Worm (Caenorhabditis elegans) whole organism, L1 larva: ENCODE results near the gene VY10G11R.1.

ENCODE experiments used
- Y116A8C.19 ChIP-seq: sonication (generic microtip); optimal IDR thresholded peaks from 2 replicates; lab custom pipeline; 2016; ENCODE audit warnings: missing compliant biosample characterization, missing genetic modification characterization, borderline replicate concordance
- alr-1 ChIP-seq: fragments of 200-800 bp; sonication (Bioruptor generic); optimal IDR thresholded peaks from 2 replicates; lab custom pipeline; 2018; ENCODE audit warnings: borderline replicate concordance, mild to moderate bottlenecking, missing genetic modification characterization, missing compliant biosample characterization
- aly-2 ChIP-seq: fragments of 150-350 bp; optimal IDR thresholded peaks from 2 replicates; lab custom pipeline; 2014; ENCODE audit warnings: missing biosample characterization, missing genetic modification characterization
- blmp-1 ChIP-seq: fragments of 150-350 bp; optimal IDR thresholded peaks from 2 replicates; lab custom pipeline; 2014; ENCODE audit warnings: missing biosample characterization, missing genetic modification characterization
- ceh-63 ChIP-seq: fragments of 200-800 bp; sonication (Bioruptor generic); optimal IDR thresholded peaks from 2 replicates; lab custom pipeline; 2018; ENCODE audit warnings: mild to moderate bottlenecking, missing genetic modification characterization, missing compliant biosample characterization
- ceh-82 ChIP-seq, 3 experiments: fragments of 150-350 bp in 1 of 3; sonication (generic microtip) in 2 of 3; optimal IDR thresholded peaks; 2 replicates each; lab custom pipeline; 2014 to 2017; ENCODE audit warnings: missing biosample characterization in 3 of 3, missing genetic modification characterization in 3 of 3
- ceh-90 ChIP-seq: sonication (generic microtip); optimal IDR thresholded peaks from 2 replicates; lab custom pipeline; 2016; ENCODE audit warnings: missing genetic modification characterization, missing compliant biosample characterization
- ces-1 ChIP-seq: fragments of 150-350 bp; optimal IDR thresholded peaks from 2 replicates; lab custom pipeline; 2014; ENCODE audit warnings: missing biosample characterization, missing genetic modification reagents, missing genetic modification characterization
- efl-3 ChIP-seq: fragments of 200-800 bp; sonication (Bioruptor generic); optimal IDR thresholded peaks from 2 replicates; lab custom pipeline; 2018; ENCODE audit warnings: mild to moderate bottlenecking, missing genetic modification characterization, missing compliant biosample characterization
- egl-13 ChIP-seq: sonication (generic microtip); optimal IDR thresholded peaks from 2 replicates; lab custom pipeline; 2016; ENCODE audit warnings: missing genotype, missing genetic modification reagents, missing genetic modification characterization, missing compliant biosample characterization
- egl-27 ChIP-seq, 2 experiments: fragments of 150-350 bp in 1 of 2; sonication (generic microtip); optimal IDR thresholded peaks; 3 replicates each; lab custom pipeline; 2017 to 2018; ENCODE audit warnings: missing biosample characterization in 2 of 2, missing genetic modification characterization in 2 of 2, missing genetic modification reagents in 2 of 2
- fkh-10 ChIP-seq: sonication (generic microtip); optimal IDR thresholded peaks from 2 replicates; lab custom pipeline; 2017; ENCODE audit warnings: missing biosample characterization, missing genetic modification reagents, missing genetic modification characterization
- fkh-8 ChIP-seq: sonication (generic microtip); optimal IDR thresholded peaks from 2 replicates; lab custom pipeline; 2016; ENCODE audit warnings: mild to moderate bottlenecking, missing genetic modification characterization, missing compliant biosample characterization
- hpl-2 ChIP-seq: fragments of 150-350 bp; optimal IDR thresholded peaks from 2 replicates; lab custom pipeline; 2014; ENCODE audit warnings: missing biosample characterization, missing genetic modification reagents, missing genetic modification characterization
- irx-1 ChIP-seq: sonication (generic microtip); optimal IDR thresholded peaks from 2 replicates; lab custom pipeline; 2016; ENCODE audit warnings: missing genetic modification characterization, missing compliant biosample characterization
- isw-1 ChIP-seq: fragments of 200-800 bp; sonication (Bioruptor generic); IDR thresholded peaks from 2 replicates; pipeline ENCODE4 v1.3.6; 2022; ENCODE audit warnings: missing genetic modification characterization, missing compliant biosample characterization
- jun-1 ChIP-seq: fragments of 150-350 bp; optimal IDR thresholded peaks from 2 replicates; lab custom pipeline; 2014; ENCODE audit warnings: missing biosample characterization, missing genetic modification reagents, missing genetic modification characterization
- lin-13 ChIP-seq: fragments of 150-350 bp; optimal IDR thresholded peaks from 2 replicates; lab custom pipeline; 2014; ENCODE audit warnings: missing biosample characterization, missing genetic modification reagents, missing genetic modification characterization
- lin-14 ChIP-seq: fragments of 200-800 bp; sonication (Bioruptor generic); optimal IDR thresholded peaks from 2 replicates; lab custom pipeline; 2018; ENCODE audit warnings: mild to moderate bottlenecking, missing genetic modification characterization, moderate library complexity, missing compliant biosample characterization
- lin-39 ChIP-seq: fragments of 150-350 bp; optimal IDR thresholded peaks from 2 replicates; lab custom pipeline; 2014; ENCODE audit warnings: missing biosample characterization, missing genetic modification reagents, missing genetic modification characterization
- lir-3 ChIP-seq: sonication (generic microtip); optimal IDR thresholded peaks from 2 replicates; lab custom pipeline; 2016; ENCODE audit warnings: mild to moderate bottlenecking, missing genetic modification characterization, moderate library complexity, missing compliant biosample characterization; ENCODE audit not compliant: poor library complexity
- mab-9 ChIP-seq: fragments of 200-800 bp; sonication (Bioruptor generic); IDR thresholded peaks from 2 replicates; pipeline ENCODE4 v1.3.6; 2022; ENCODE audit warnings: missing genetic modification reagents, missing genetic modification characterization, missing compliant biosample characterization
- mef-2 ChIP-seq: fragments of 150-350 bp; optimal IDR thresholded peaks from 2 replicates; lab custom pipeline; 2014; ENCODE audit warnings: missing biosample characterization, missing genetic modification characterization
- mep-1 ChIP-seq: fragments of 150-350 bp; optimal IDR thresholded peaks from 2 replicates; lab custom pipeline; 2014; ENCODE audit warnings: missing biosample characterization, missing genetic modification characterization
- nhr-11 ChIP-seq: fragments of 150-350 bp; optimal IDR thresholded peaks from 2 replicates; lab custom pipeline; 2014; ENCODE audit warnings: missing biosample characterization, missing genetic modification characterization
- nhr-12 ChIP-seq: sonication (generic microtip); optimal IDR thresholded peaks from 2 replicates; lab custom pipeline; 2017; ENCODE audit warnings: missing biosample characterization, missing genetic modification characterization
- nhr-20 ChIP-seq: sonication (generic microtip); optimal IDR thresholded peaks from 2 replicates; lab custom pipeline; 2016; ENCODE audit warnings: mild to moderate bottlenecking, missing genetic modification characterization, missing compliant biosample characterization
- nhr-47 ChIP-seq: sonication (generic microtip); optimal IDR thresholded peaks from 2 replicates; lab custom pipeline; 2016; ENCODE audit warnings: mild to moderate bottlenecking, missing genetic modification characterization, moderate library complexity, missing compliant biosample characterization
- nhr-71 ChIP-seq: sonication (generic microtip); optimal IDR thresholded peaks from 2 replicates; lab custom pipeline; 2016; ENCODE audit warnings: mild to moderate bottlenecking, missing genetic modification characterization, moderate library complexity, missing compliant biosample characterization
- nhr-76 ChIP-seq: sonication (generic microtip); optimal IDR thresholded peaks from 2 replicates; lab custom pipeline; 2017; ENCODE audit warnings: missing biosample characterization, missing genetic modification characterization
- nhr-84 ChIP-seq: sonication (generic microtip); optimal IDR thresholded peaks from 2 replicates; lab custom pipeline; 2017; ENCODE audit warnings: missing biosample characterization, missing genetic modification characterization
- pax-3 ChIP-seq: fragments of 200-800 bp; sonication (Bioruptor generic); optimal IDR thresholded peaks from 2 replicates; lab custom pipeline; 2018; ENCODE audit warnings: mild to moderate bottlenecking, missing genetic modification characterization, moderate library complexity, missing compliant biosample characterization
- pqm-1 ChIP-seq: sonication (generic microtip); optimal IDR thresholded peaks from 3 replicates; lab custom pipeline; 2017; ENCODE audit warnings: missing biosample characterization, missing genetic modification characterization
- rnt-1 ChIP-seq: sonication (generic microtip); optimal IDR thresholded peaks from 2 replicates; lab custom pipeline; 2016; ENCODE audit warnings: mild to moderate bottlenecking, missing genetic modification characterization, moderate library complexity, missing compliant biosample characterization
- skn-1 ChIP-seq: fragments of 150-350 bp; optimal IDR thresholded peaks from 2 replicates; lab custom pipeline; 2014; ENCODE audit warnings: missing biosample characterization, missing genetic modification characterization
- snpc-4 ChIP-seq: fragments of 150-350 bp; optimal IDR thresholded peaks from 2 replicates; lab custom pipeline; 2014; ENCODE audit warnings: missing biosample characterization, missing genetic modification characterization
- snu-23 ChIP-seq: sonication (generic microtip); optimal IDR thresholded peaks from 2 replicates; lab custom pipeline; 2016; ENCODE audit warnings: missing genetic modification characterization, missing compliant biosample characterization
- sox-4 ChIP-seq: sonication (generic microtip); optimal IDR thresholded peaks from 2 replicates; lab custom pipeline; 2016; ENCODE audit warnings: missing genetic modification characterization, missing compliant biosample characterization
- sptf-1 ChIP-seq: fragments of 150-350 bp; optimal IDR thresholded peaks from 2 replicates; lab custom pipeline; 2014; ENCODE audit warnings: missing biosample characterization, missing genetic modification characterization
- sup-37 ChIP-seq: fragments of 200-800 bp; sonication (Bioruptor generic); optimal IDR thresholded peaks from 2 replicates; lab custom pipeline; 2018; ENCODE audit warnings: mild to moderate bottlenecking, missing genetic modification characterization, missing compliant biosample characterization
- tbx-2 ChIP-seq: sonication (generic microtip); optimal IDR thresholded peaks from 2 replicates; lab custom pipeline; 2016; ENCODE audit warnings: missing genetic modification characterization, missing compliant biosample characterization
- tlp-1 ChIP-seq: fragments of 150-350 bp; optimal IDR thresholded peaks from 2 replicates; lab custom pipeline; 2014; ENCODE audit warnings: missing biosample characterization, missing genetic modification characterization
- unc-130 ChIP-seq: fragments of 150-350 bp; optimal IDR thresholded peaks from 2 replicates; lab custom pipeline; 2017; ENCODE audit warnings: missing biosample characterization, missing genetic modification characterization, inconsistent platforms
- unc-30 ChIP-seq: sonication (generic microtip); optimal IDR thresholded peaks from 2 replicates; lab custom pipeline; 2017; ENCODE audit warnings: missing biosample characterization, missing genetic modification characterization
- unc-62 ChIP-seq: fragments of 150-350 bp; optimal IDR thresholded peaks from 2 replicates; lab custom pipeline; 2014; ENCODE audit warnings: missing biosample characterization, missing genetic modification reagents, missing genetic modification characterization
- xbp-1 ChIP-seq: sonication (generic microtip); optimal IDR thresholded peaks from 2 replicates; lab custom pipeline; 2016; ENCODE audit warnings: missing genetic modification characterization, missing compliant biosample characterization
- zag-1 ChIP-seq: fragments of 150-350 bp; optimal IDR thresholded peaks from 2 replicates; lab custom pipeline; 2014; ENCODE audit warnings: missing biosample characterization, missing genetic modification characterization
- zip-4 ChIP-seq: fragments of 200-800 bp; sonication (Bioruptor generic); optimal IDR thresholded peaks from 2 replicates; lab custom pipeline; 2018; ENCODE audit warnings: mild to moderate bottlenecking, missing genetic modification characterization, moderate library complexity, missing compliant biosample characterization
- ztf-11 ChIP-seq, 2 experiments: sonication (generic microtip); optimal IDR thresholded peaks; 2 replicates each; lab custom pipeline; 2016 to 2017; ENCODE audit warnings: missing genetic modification characterization in 2 of 2, missing biosample characterization in 1 of 2, missing compliant biosample characterization in 1 of 2
- ztf-4 ChIP-seq: fragments of 150-350 bp; optimal IDR thresholded peaks from 2 replicates; lab custom pipeline; 2014; ENCODE audit warnings: missing biosample characterization, missing genetic modification characterization

Gene VY10G11R.1

DNA sequence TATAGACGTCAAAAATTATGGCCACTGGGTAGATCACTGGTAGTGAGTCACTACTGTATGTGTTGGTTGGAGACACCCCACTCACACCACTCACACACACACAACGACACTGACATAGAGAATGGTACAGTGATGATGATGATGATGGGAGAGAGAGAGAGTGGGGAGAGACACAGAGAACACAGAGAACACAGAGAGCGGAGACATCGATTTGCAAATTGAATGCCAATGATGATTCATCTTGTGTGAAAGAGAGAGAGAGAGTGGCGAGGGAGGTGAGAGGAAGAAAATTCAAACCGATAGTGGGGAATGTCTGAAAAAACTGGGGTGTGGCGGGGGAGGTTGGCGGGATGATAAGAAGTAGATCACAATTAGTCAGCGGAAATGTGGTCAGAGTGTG is 19.2 kb upstream of the VY10G11R.1 start (continued):
- no peak for TF ChIP-seq lir-3 (tag; lab: Kevin White, UChicago)
- TF ChIP-seq zag-1 (tag; lab: Kevin White, UChicago), result no peak
- TF ChIP-seq aly-2 (tag; lab: Kevin White, UChicago), result no peak
- TF ChIP-seq ceh-90 (tag; lab: Kevin White, UChicago), result no peak
- TF ChIP-seq egl-27 (tag; optimal IDR thresholded peaks at IDR 0.05; lab: Kevin White, UChicago), result no peak
- no peak for TF ChIP-seq nhr-84 (tag; lab: Kevin White, UChicago)
- no peak for TF ChIP-seq egl-13 (tag; lab: Kevin White, UChicago)
- TF ChIP-seq lin-14, result peak; percentile 75
- TF ChIP-seq sox-4 (tag; lab: Kevin White, UChicago), result no peak
- no peak for TF ChIP-seq unc-62 (GFP tag; lab: Kevin White, UChicago)
- no peak for TF ChIP-seq pqm-1 (tag; lab: Kevin White, UChicago)
- TF ChIP-seq jun-1 (tag; lab: Kevin White, UChicago), result peak; percentile 86
- peak; percentile 65 for TF ChIP-seq nhr-71 (tag; lab: Kevin White, UChicago)
- TF ChIP-seq skn-1 (tag; lab: Kevin White, UChicago), result peak; percentile 71
- peak; percentile 14 for TF ChIP-seq ztf-4
- no peak for TF ChIP-seq unc-30
- no peak for TF ChIP-seq efl-3 (GFP tag; lab: Kevin White, UChicago)
- TF ChIP-seq lin-39 (tag; lab: Kevin White, UChicago), result no peak
- TF ChIP-seq snpc-4 (tag; lab: Kevin White, UChicago), result no peak
- TF ChIP-seq sptf-1 (tag; lab: Kevin White, UChicago), result no peak
- TF ChIP-seq xbp-1 (tag; lab: Kevin White, UChicago), result peak; percentile 28
- no peak for TF ChIP-seq nhr-12
- TF ChIP-seq sup-37, result no peak
- no peak for TF ChIP-seq fkh-10 (GFP tag; lab: Kevin White, UChicago)
- peak; percentile 48 for TF ChIP-seq rnt-1 (tag; lab: Kevin White, UChicago)
- no peak for TF ChIP-seq nhr-11 (tag; lab: Kevin White, UChicago)
- TF ChIP-seq nhr-47, result peak; percentile 29
- TF ChIP-seq fkh-8 (tag; lab: Kevin White, UChicago), result no peak
- TF ChIP-seq mep-1, result peak; percentile 69
- TF ChIP-seq Y116A8C.19 (tag; lab: Kevin White, UChicago), result no peak
- no peak for TF ChIP-seq ztf-11 (tag; optimal IDR thresholded peaks at IDR 0.05; lab: Kevin White, UChicago)
- TF ChIP-seq hpl-2 (GFP tag; lab: Kevin White, UChicago), result no peak
- peak in 2 of 3 experiments; percentile 34 to 42 for TF ChIP-seq ceh-82 (tag; optimal IDR thresholded peaks at IDR 0.05; lab: Kevin White, UChicago)
- TF ChIP-seq blmp-1 (tag; lab: Kevin White, UChicago), result peak; percentile 43
- no peak for TF ChIP-seq unc-130 (tag; lab: Kevin White, UChicago)
- TF ChIP-seq tlp-1 (tag; lab: Kevin White, UChicago), result no peak
- TF ChIP-seq, all 84 proteins: peak for 26

DNA sequence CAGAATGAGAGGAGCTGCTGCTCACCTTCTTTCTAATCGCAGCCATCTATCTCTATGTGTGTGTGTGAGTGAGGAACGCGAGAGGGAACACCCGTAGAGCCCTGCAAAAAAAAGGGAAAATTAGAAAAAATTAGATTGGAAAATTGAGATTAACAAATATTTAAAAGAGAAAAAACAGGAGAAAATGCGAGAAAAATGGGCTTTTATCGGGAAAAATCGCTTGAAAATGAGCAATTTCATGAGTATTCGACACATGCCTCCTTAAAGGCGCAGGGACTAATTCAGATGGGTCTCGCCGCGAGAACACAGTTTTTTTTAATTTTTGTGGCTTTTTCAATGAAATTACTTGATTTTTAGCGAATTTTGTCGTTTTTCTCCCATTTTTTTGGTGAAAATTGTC is 18.1 kb upstream of the VY10G11R.1 start, which contains the start of gene rho-1:
Gene rho-1, minus strand, starts transcription at position 101 of the 400 bp plus-strand sequence.
- no peak for TF ChIP-seq nhr-20 (tag; lab: Kevin White, UChicago)
- TF ChIP-seq mef-2 (tag; lab: Kevin White, UChicago), result no peak
- no peak for TF ChIP-seq tbx-2
- no peak for TF ChIP-seq mab-9
- TF ChIP-seq snu-23 (GFP tag; lab: Kevin White, UChicago), result no peak
- no peak for TF ChIP-seq snpc-4 (tag; lab: Kevin White, UChicago)
- no peak for TF ChIP-seq pax-3 (tag; lab: Kevin White, UChicago)
- TF ChIP-seq nhr-11 (tag; lab: Kevin White, UChicago), result no peak
- TF ChIP-seq ces-1, result no peak
- no peak for TF ChIP-seq ceh-63 (GFP tag; lab: Kevin White, UChicago)
- no peak for TF ChIP-seq lin-14
- TF ChIP-seq zip-4 (GFP tag; lab: Kevin White, UChicago), result no peak
- TF ChIP-seq isw-1 (GFP tag; lab: Robert Waterston, UW), result no peak
- no peak for TF ChIP-seq nhr-12
- no peak for TF ChIP-seq lin-13
- no peak for TF ChIP-seq irx-1 (tag; lab: Kevin White, UChicago)
- TF ChIP-seq alr-1 (tag; lab: Kevin White, UChicago), result no peak
- TF ChIP-seq nhr-76 (tag; lab: Kevin White, UChicago), result no peak
- no peak for TF ChIP-seq pqm-1 (tag; lab: Kevin White, UChicago)
- TF ChIP-seq nhr-71 (tag; lab: Kevin White, UChicago), result no peak
